Fruit fly (Drosophila melanogaster): Measurements from ENCODE around the gene CG11345.
A peak's percentile ranks its signal among the peaks of the same experiment; 100 is the strongest.

The CG11345 gene

DNA sequence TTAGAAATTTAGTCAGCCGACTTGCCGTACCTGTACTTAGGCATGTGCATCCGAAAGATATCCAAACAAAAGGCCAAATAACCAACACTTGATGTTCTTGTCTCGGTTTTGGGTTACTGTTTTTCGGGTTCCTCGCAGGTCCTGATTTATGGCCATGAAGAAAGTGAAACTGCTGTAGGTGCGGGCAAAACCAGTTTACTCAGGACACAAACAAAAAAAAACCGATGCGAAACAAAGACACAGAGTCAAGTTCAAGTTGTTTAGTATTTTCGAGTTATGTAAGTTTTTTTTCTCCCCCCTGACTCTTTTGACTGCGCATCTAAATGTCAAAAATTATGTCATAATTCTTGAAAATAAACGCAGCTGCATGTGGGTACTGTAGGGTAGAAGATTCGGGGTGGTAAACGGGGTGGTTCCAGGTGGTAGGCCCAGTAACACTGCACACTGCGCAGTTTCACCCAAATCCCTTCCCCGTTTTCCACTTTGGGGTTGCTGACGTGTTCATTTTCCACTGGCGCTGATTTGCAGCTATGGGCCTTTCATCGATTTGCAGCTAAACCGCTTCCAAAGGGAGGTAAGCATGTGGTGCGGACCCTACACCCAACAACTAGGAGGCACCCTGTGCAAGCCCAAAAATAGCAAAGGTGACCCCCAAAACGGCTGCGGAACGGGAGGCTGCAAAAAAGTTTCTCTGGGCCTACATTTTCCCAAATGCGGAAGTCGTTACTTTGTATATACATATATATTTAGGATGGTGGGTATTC, 48.6 kb downstream of the CG11345 start (continued):
- TF ChIP-seq ERR (GFP tag; optimal IDR thresholded peaks at IDR 0.05) (peak; percentile 73), CG31388 (GFP tag; optimal IDR thresholded peaks at IDR 0.05) (no peak), CG10366 (GFP tag; IDR thresholded peaks at IDR 0.05) (no peak), CG4617 (GFP tag; optimal IDR thresholded peaks at IDR 0.05; ENCODE audit: borderline replicate concordance) (no peak), vvl (GFP tag; IDR thresholded peaks at IDR 0.05) (no peak), Xrp1 (GFP tag; IDR thresholded peaks at IDR 0.05) (no peak), HLH54F (GFP tag; optimal IDR thresholded peaks at IDR 0.05) (no peak), tll (GFP tag; optimal IDR thresholded peaks at IDR 0.05) (peak in 1 of 2 experiments; percentile 96), HmgZ (tag; optimal IDR thresholded peaks at IDR 0.05) (no peak), Drgx (GFP tag; IDR thresholded peaks at IDR 0.05) (no peak), tna (GFP tag; IDR thresholded peaks at IDR 0.05; ENCODE audit: partially characterized antibody) (no peak), slbo (GFP tag; IDR thresholded peaks at IDR 0.05) (no peak), maf-S (GFP tag; optimal IDR thresholded peaks at IDR 0.05) (no peak), CG10209 (GFP tag; optimal IDR thresholded peaks at IDR 0.05) (no peak), CG34376 (GFP tag; optimal IDR thresholded peaks at IDR 0.05) (no peak), CG7987 (GFP tag; optimal IDR thresholded peaks at IDR 0.05) (no peak), az2 (GFP tag; optimal IDR thresholded peaks at IDR 0.05) (no peak), CG11456 (GFP tag; IDR thresholded peaks at IDR 0.05) (no peak), CG10431 (GFP tag; optimal IDR thresholded peaks at IDR 0.05) (no peak), ken (GFP tag; IDR thresholded peaks at IDR 0.05) (no peak), CG6254 (GFP tag; optimal IDR thresholded peaks at IDR 0.05) (peak; percentile 70), CG1024 (GFP tag; IDR thresholded peaks at IDR 0.05) (no peak), Med (GFP tag) (peak; percentile 6), CG8281 (tag; optimal IDR thresholded peaks at IDR 0.05) (no peak), nmo (GFP tag; optimal IDR thresholded peaks at IDR 0.05) (no peak), CG8290 (GFP tag; optimal IDR thresholded peaks at IDR 0.05) (no peak), CG8290 (tag; optimal IDR thresholded peaks at IDR 0.05) (peak in 1 of 2 experiments; percentile 1), caup (GFP tag; optimal IDR thresholded peaks at IDR 0.05; ENCODE audit: severe bottlenecking) (no peak), CG15011 (GFP tag; optimal IDR thresholded peaks at IDR 0.05) (no peak), Eip74EF (GFP tag; optimal IDR thresholded peaks at IDR 0.05) (no peak), CG6689 (GFP tag; IDR thresholded peaks at IDR 0.05) (no peak), CG16779 (GFP tag; IDR thresholded peaks at IDR 0.05) (0 out of 2 replicates have a peak, but pooled peaks have one; percentile 13), HHEX (GFP tag; optimal IDR thresholded peaks at IDR 0.05) (no peak), lmd (GFP tag; IDR thresholded peaks at IDR 0.05) (no peak), CG12219 (GFP tag; optimal IDR thresholded peaks at IDR 0.05) (no peak), chm (GFP tag; IDR thresholded peaks at IDR 0.05) (no peak), CG17359 (tag; optimal IDR thresholded peaks at IDR 0.05) (no peak), repo (GFP tag; optimal IDR thresholded peaks at IDR 0.05) (no peak), ase (GFP tag; IDR thresholded peaks at IDR 0.05) (no peak), zen (tag; optimal IDR thresholded peaks at IDR 0.05) (peak; percentile 66), CoRest (tag; optimal IDR thresholded peaks at IDR 0.05) (no peak), Poxn (GFP tag; IDR thresholded peaks at IDR 0.05) (no peak), CG4820 (GFP tag; optimal IDR thresholded peaks at IDR 0.05) (no peak), CG8089 (GFP tag; optimal IDR thresholded peaks at IDR 0.05) (no peak), Doc2 (GFP tag; IDR thresholded peaks at IDR 0.05) (no peak), pros (GFP tag; optimal IDR thresholded peaks at IDR 0.05) (peak; percentile 48), Stat92E (GFP tag; optimal IDR thresholded peaks at IDR 0.05) (no peak), Rx (GFP tag; IDR thresholded peaks at IDR 0.05) (no peak), sqz (GFP tag; optimal IDR thresholded peaks at IDR 0.05) (peak; percentile 46), CG10543 (GFP tag; optimal IDR thresholded peaks at IDR 0.05) (peak; percentile 15)
